Worm (Caenorhabditis elegans): ENCODE results near the gene F37A8.2.

The F37A8.2 gene

ce11 chrIII:3957119-3957739 is 25.9 kb upstream of the F37A8.2 start:
- TF ChIP-seq nhr-237 (tag; optimal IDR thresholded peaks at IDR 0.05): no peak
- no peak for TF ChIP-seq sem-2 (GFP tag; optimal IDR thresholded peaks at IDR 0.05)
- no peak for TF ChIP-seq blmp-1 (tag; optimal IDR thresholded peaks at IDR 0.05)
- no peak for TF ChIP-seq lin-13 (tag; optimal IDR thresholded peaks at IDR 0.05)
- no peak for TF ChIP-seq ceh-83 (GFP tag; optimal IDR thresholded peaks at IDR 0.05)
- no peak for TF ChIP-seq nhr-76 (tag; optimal IDR thresholded peaks at IDR 0.05)
- no peak for TF ChIP-seq nhr-2 (tag; optimal IDR thresholded peaks at IDR 0.05)
- no peak for TF ChIP-seq cnd-1 (tag; optimal IDR thresholded peaks at IDR 0.05)
- no peak for TF ChIP-seq elt-3 (tag; optimal IDR thresholded peaks at IDR 0.05)

DNA sequence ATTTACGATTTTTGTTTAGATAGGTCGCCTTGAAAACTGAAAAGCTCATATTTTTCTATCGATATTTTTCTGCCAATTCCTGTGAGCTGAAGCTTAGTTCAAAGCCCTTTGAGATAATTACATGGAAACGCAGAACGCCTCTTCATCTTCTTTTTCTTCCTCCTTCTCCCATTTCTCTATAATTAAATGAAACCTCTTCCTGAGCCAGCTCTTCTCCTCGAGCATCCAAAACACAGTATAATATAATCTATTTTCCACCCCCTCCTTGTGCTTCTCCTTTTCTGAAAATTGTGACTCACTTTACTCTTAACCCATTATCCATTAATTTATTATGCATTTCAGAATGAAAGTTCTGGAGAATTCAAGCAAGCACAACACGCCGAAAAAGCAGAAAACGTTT is 25.0 kb upstream of the F37A8.2 start, which contains the start of gene F37A8.5:
Gene F37A8.5 (plus strand): TSS at position 332 of the 400 bp plus-strand sequence.
- TF ChIP-seq ces-1 (GFP tag; optimal IDR thresholded peaks at IDR 0.05): peak; percentile 77
- TF ChIP-seq nhr-76 (tag; optimal IDR thresholded peaks at IDR 0.05): no peak
- TF ChIP-seq unc-120 (tag; optimal IDR thresholded peaks at IDR 0.05; ENCODE audit: poor library complexity, severe bottlenecking): no peak

- TF ChIP-seq drap-1 (GFP tag; optimal IDR thresholded peaks at IDR 0.05): no peak
- TF ChIP-seq sptf-1 (tag; optimal IDR thresholded peaks at IDR 0.05): no peak
- no peak for TF ChIP-seq flh-1 (GFP tag; optimal IDR thresholded peaks at IDR 0.05)
- TF ChIP-seq tbx-8 (GFP tag; optimal IDR thresholded peaks at IDR 0.05): no peak
- no peak for TF ChIP-seq nhr-28 (tag; optimal IDR thresholded peaks at IDR 0.05)
- no peak for TF ChIP-seq lin-13 (tag; optimal IDR thresholded peaks at IDR 0.05)
- no peak for TF ChIP-seq hlh-1 (tag; optimal IDR thresholded peaks at IDR 0.05)
- TF ChIP-seq zip-8 (tag; optimal IDR thresholded peaks at IDR 0.05): no peak
- no peak for TF ChIP-seq nhr-2 (tag; optimal IDR thresholded peaks at IDR 0.05)
- TF ChIP-seq cnd-1 (tag; optimal IDR thresholded peaks at IDR 0.05): no peak
- TF ChIP-seq ceh-39 (tag; optimal IDR thresholded peaks at IDR 0.05): no peak
- TF ChIP-seq elt-1 (tag; optimal IDR thresholded peaks at IDR 0.05; ENCODE audit: borderline replicate concordance, insufficient read depth): no peak
- TF ChIP-seq ceh-83 (GFP tag; optimal IDR thresholded peaks at IDR 0.05): no peak
- no peak for TF ChIP-seq ces-1 (GFP tag; optimal IDR thresholded peaks at IDR 0.05)
- TF ChIP-seq pha-4 (tag; optimal IDR thresholded peaks at IDR 0.05): no peak
- TF ChIP-seq lin-32 (GFP tag; optimal IDR thresholded peaks at IDR 0.05): no peak
- no peak for TF ChIP-seq unc-120 (tag; optimal IDR thresholded peaks at IDR 0.05; ENCODE audit: poor library complexity, severe bottlenecking)
Observed at ce11 chrIII:3955674-3956073, 24.4 kb upstream of the F37A8.2 start.

DNA sequence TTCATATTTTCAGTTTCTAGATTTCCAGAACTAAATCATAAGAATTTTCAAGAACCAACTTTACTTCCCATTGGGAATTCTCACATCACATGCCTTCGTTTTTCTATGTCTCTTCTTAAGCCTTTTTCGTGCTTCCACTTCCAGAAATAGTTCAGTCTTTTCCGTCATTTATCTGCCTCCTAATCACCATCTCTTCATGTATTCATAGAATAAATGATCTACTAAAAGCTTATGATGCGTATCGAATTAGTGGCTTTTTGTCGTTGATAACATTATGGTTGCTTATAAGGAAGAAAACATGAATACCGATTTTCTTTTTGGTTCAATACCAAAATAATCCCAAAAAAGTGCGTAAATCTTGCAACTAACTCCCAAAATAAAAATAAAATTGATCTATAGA is 23.5 kb upstream of the F37A8.2 start:
- TF ChIP-seq bed-3 (GFP tag; optimal IDR thresholded peaks at IDR 0.05) (no peak), unc-39 (tag; optimal IDR thresholded peaks at IDR 0.05) (no peak), nhr-28 (tag; optimal IDR thresholded peaks at IDR 0.05) (no peak), lin-13 (tag; optimal IDR thresholded peaks at IDR 0.05) (no peak), mep-1 (tag; optimal IDR thresholded peaks at IDR 0.05) (no peak), hlh-1 (tag; optimal IDR thresholded peaks at IDR 0.05) (no peak), lin-32 (GFP tag; optimal IDR thresholded peaks at IDR 0.05) (no peak), mab-5 (tag; optimal IDR thresholded peaks at IDR 0.05) (no peak), ceh-43 (GFP tag; optimal IDR thresholded peaks at IDR 0.05) (no peak), ceh-39 (tag; optimal IDR thresholded peaks at IDR 0.05) (no peak)

ce11 chrIII:3954220-3954619 is 22.9 kb upstream of the F37A8.2 start:
- TF ChIP-seq ceh-43 (GFP tag; optimal IDR thresholded peaks at IDR 0.05) (no peak), nhr-76 (tag; optimal IDR thresholded peaks at IDR 0.05) (no peak), M03D4.4 (tag; optimal IDR thresholded peaks at IDR 0.05) (no peak), ztf-11 (tag; optimal IDR thresholded peaks at IDR 0.05) (no peak), ceh-39 (tag; optimal IDR thresholded peaks at IDR 0.05) (no peak), hlh-1 (tag; optimal IDR thresholded peaks at IDR 0.05) (no peak), flh-1 (GFP tag; optimal IDR thresholded peaks at IDR 0.05) (no peak), lin-13 (tag; optimal IDR thresholded peaks at IDR 0.05) (no peak), ham-2 (GFP tag; optimal IDR thresholded peaks at IDR 0.05) (no peak), snpc-4 (tag; optimal IDR thresholded peaks at IDR 0.05) (no peak), tbx-8 (GFP tag; optimal IDR thresholded peaks at IDR 0.05) (no peak), blmp-1 (tag; optimal IDR thresholded peaks at IDR 0.05) (no peak), mab-5 (tag; optimal IDR thresholded peaks at IDR 0.05) (no peak), lin-32 (GFP tag; optimal IDR thresholded peaks at IDR 0.05) (no peak), nhr-28 (tag; optimal IDR thresholded peaks at IDR 0.05) (no peak), pha-4 (tag; optimal IDR thresholded peaks at IDR 0.05) (no peak), unc-62 (GFP tag; optimal IDR thresholded peaks at IDR 0.05) (no peak), unc-120 (tag; optimal IDR thresholded peaks at IDR 0.05; ENCODE audit: poor library complexity, severe bottlenecking) (no peak), drap-1 (GFP tag; optimal IDR thresholded peaks at IDR 0.05) (no peak), bed-3 (GFP tag; optimal IDR thresholded peaks at IDR 0.05) (no peak)

Data from whole organism, mixed stage, embryonic.